Worm (Caenorhabditis elegans) whole organism, L1 larva: ENCODE measurements around the gene Y64G10A.1.
A peak's percentile ranks its signal among the peaks of the same experiment; 100 is the strongest.

ENCODE experiments used
- C04F5.9 ChIP-seq: sonication (generic microtip); optimal IDR thresholded peaks from 2 replicates; lab custom pipeline; 2016; ENCODE audit warnings: missing genetic modification characterization, missing compliant biosample characterization
- F16B12.6 ChIP-seq: fragments of 150-350 bp; optimal IDR thresholded peaks from 2 replicates; lab custom pipeline; 2014; ENCODE audit warnings: missing biosample characterization, missing genetic modification characterization
- Y116A8C.19 ChIP-seq: sonication (generic microtip); optimal IDR thresholded peaks from 2 replicates; lab custom pipeline; 2016; ENCODE audit warnings: missing compliant biosample characterization, missing genetic modification characterization, borderline replicate concordance
- aha-1 ChIP-seq: fragments of 150-350 bp; optimal IDR thresholded peaks from 2 replicates; lab custom pipeline; 2014; ENCODE audit warnings: missing biosample characterization, missing genetic modification characterization
- aly-2 ChIP-seq: fragments of 150-350 bp; optimal IDR thresholded peaks from 2 replicates; lab custom pipeline; 2014; ENCODE audit warnings: missing biosample characterization, missing genetic modification characterization
- ama-1 ChIP-seq: fragments of 150-350 bp; optimal IDR thresholded peaks from 2 replicates; lab custom pipeline; 2014
- blmp-1 ChIP-seq: fragments of 150-350 bp; optimal IDR thresholded peaks from 2 replicates; lab custom pipeline; 2014; ENCODE audit warnings: missing biosample characterization, missing genetic modification characterization
- ceh-8 ChIP-seq: fragments of 200-800 bp; sonication (Bioruptor generic); optimal IDR thresholded peaks from 2 replicates; lab custom pipeline; 2018; ENCODE audit warnings: mild to moderate bottlenecking, missing genetic modification characterization, moderate library complexity, missing compliant biosample characterization
- ceh-82 ChIP-seq, 3 experiments: fragments of 150-350 bp in 1 of 3; sonication (generic microtip) in 2 of 3; optimal IDR thresholded peaks; 2 replicates each; lab custom pipeline; 2014 to 2017; ENCODE audit warnings: missing biosample characterization in 3 of 3, missing genetic modification characterization in 3 of 3
- ceh-88 ChIP-seq: fragments of 200-800 bp; sonication (Bioruptor generic); IDR thresholded peaks from 2 replicates; pipeline ENCODE4 v1.3.6; 2022; ENCODE audit warnings: missing genetic modification characterization, missing compliant biosample characterization
- ces-1 ChIP-seq: fragments of 150-350 bp; optimal IDR thresholded peaks from 2 replicates; lab custom pipeline; 2014; ENCODE audit warnings: missing biosample characterization, missing genetic modification reagents, missing genetic modification characterization
- dsc-1 ChIP-seq: sonication (generic microtip); optimal IDR thresholded peaks from 2 replicates; lab custom pipeline; 2016; ENCODE audit warnings: mild to moderate bottlenecking, missing genetic modification characterization, missing compliant biosample characterization
- efl-1 ChIP-seq, 4 experiments: fragments of 150-350 bp; optimal IDR thresholded peaks in 3 of 4; peaks in 1 of 4; 1 replicate in 1 of 4; 2 replicates in 3 of 4; lab custom pipeline; 2014; ENCODE audit warnings: missing biosample characterization in 2 of 4, missing genetic modification characterization in 2 of 4, missing genetic modification reagents in 2 of 4
- efl-3 ChIP-seq: fragments of 200-800 bp; sonication (Bioruptor generic); optimal IDR thresholded peaks from 2 replicates; lab custom pipeline; 2018; ENCODE audit warnings: mild to moderate bottlenecking, missing genetic modification characterization, missing compliant biosample characterization
- egl-13 ChIP-seq: sonication (generic microtip); optimal IDR thresholded peaks from 2 replicates; lab custom pipeline; 2016; ENCODE audit warnings: missing genotype, missing genetic modification reagents, missing genetic modification characterization, missing compliant biosample characterization
- elt-3 ChIP-seq, 6 experiments: fragments of 150-350 bp in 1 of 6; sonication (generic microtip); optimal IDR thresholded peaks; 2 replicates each; lab custom pipeline; 2017 to 2018; ENCODE audit warnings: missing biosample characterization in 6 of 6, missing genetic modification characterization in 6 of 6, inconsistent platforms in 1 of 6
- ets-5 ChIP-seq: fragments of 200-800 bp; sonication (Bioruptor generic); IDR thresholded peaks from 2 replicates; pipeline ENCODE4 v1.3.6; 2022; ENCODE audit warnings: missing genetic modification characterization, missing compliant biosample characterization
- fkh-10 ChIP-seq: sonication (generic microtip); optimal IDR thresholded peaks from 2 replicates; lab custom pipeline; 2017; ENCODE audit warnings: missing biosample characterization, missing genetic modification reagents, missing genetic modification characterization
- fkh-4 ChIP-seq: sonication (generic microtip); optimal IDR thresholded peaks from 2 replicates; lab custom pipeline; 2016; ENCODE audit warnings: missing compliant biosample characterization, missing genetic modification characterization, borderline replicate concordance
- fkh-8 ChIP-seq: sonication (generic microtip); optimal IDR thresholded peaks from 2 replicates; lab custom pipeline; 2016; ENCODE audit warnings: mild to moderate bottlenecking, missing genetic modification characterization, missing compliant biosample characterization
- grh-1 ChIP-seq: fragments of 200-800 bp; sonication (Bioruptor generic); IDR thresholded peaks from 2 replicates; pipeline ENCODE4 v1.3.6; 2022; ENCODE audit warnings: missing genetic modification reagents, missing genetic modification characterization, missing compliant biosample characterization
- hlh-17 ChIP-seq: fragments of 200-800 bp; sonication (Bioruptor generic); optimal IDR thresholded peaks from 2 replicates; lab custom pipeline; 2018; ENCODE audit warnings: missing genetic modification characterization, mild to moderate bottlenecking, missing compliant biosample characterization, moderate library complexity, borderline replicate concordance
- hlh-4 ChIP-seq: sonication (generic microtip); optimal IDR thresholded peaks from 2 replicates; lab custom pipeline; 2016; ENCODE audit warnings: mild to moderate bottlenecking, missing genetic modification characterization, missing compliant biosample characterization
- jun-1 ChIP-seq: fragments of 150-350 bp; optimal IDR thresholded peaks from 2 replicates; lab custom pipeline; 2014; ENCODE audit warnings: missing biosample characterization, missing genetic modification reagents, missing genetic modification characterization
- lin-14 ChIP-seq: fragments of 200-800 bp; sonication (Bioruptor generic); optimal IDR thresholded peaks from 2 replicates; lab custom pipeline; 2018; ENCODE audit warnings: mild to moderate bottlenecking, missing genetic modification characterization, moderate library complexity, missing compliant biosample characterization
- lin-35 ChIP-seq, 2 experiments: fragments of 150-350 bp; optimal IDR thresholded peaks; 2 replicates each; lab custom pipeline; 2014; ENCODE audit warnings: missing biosample characterization in 2 of 2, missing genetic modification characterization in 2 of 2, missing genetic modification reagents in 2 of 2
- lin-39 ChIP-seq: fragments of 150-350 bp; optimal IDR thresholded peaks from 2 replicates; lab custom pipeline; 2014; ENCODE audit warnings: missing biosample characterization, missing genetic modification reagents, missing genetic modification characterization
- lir-3 ChIP-seq: sonication (generic microtip); optimal IDR thresholded peaks from 2 replicates; lab custom pipeline; 2016; ENCODE audit warnings: mild to moderate bottlenecking, missing genetic modification characterization, moderate library complexity, missing compliant biosample characterization; ENCODE audit not compliant: poor library complexity
- lsy-2 ChIP-seq, 2 experiments: fragments of 150-350 bp; optimal IDR thresholded peaks; 2 replicates each; lab custom pipeline; 2014; ENCODE audit warnings: missing biosample characterization in 2 of 2, missing genetic modification characterization in 2 of 2
- mab-9 ChIP-seq: fragments of 200-800 bp; sonication (Bioruptor generic); IDR thresholded peaks from 2 replicates; pipeline ENCODE4 v1.3.6; 2022; ENCODE audit warnings: missing genetic modification reagents, missing genetic modification characterization, missing compliant biosample characterization
- nhr-11 ChIP-seq: fragments of 150-350 bp; optimal IDR thresholded peaks from 2 replicates; lab custom pipeline; 2014; ENCODE audit warnings: missing biosample characterization, missing genetic modification characterization
- nhr-19 ChIP-seq: fragments of 200-800 bp; sonication (Bioruptor generic); conservative IDR thresholded peaks from 2 replicates; pipeline ENCODE4 v1.3.6; 2022; ENCODE audit warnings: missing genetic modification characterization, missing compliant biosample characterization
- nhr-20 ChIP-seq: sonication (generic microtip); optimal IDR thresholded peaks from 2 replicates; lab custom pipeline; 2016; ENCODE audit warnings: mild to moderate bottlenecking, missing genetic modification characterization, missing compliant biosample characterization
- nhr-28 ChIP-seq: fragments of 150-350 bp; optimal IDR thresholded peaks from 2 replicates; lab custom pipeline; 2014; ENCODE audit warnings: missing biosample characterization, missing genetic modification characterization
- nhr-47 ChIP-seq: sonication (generic microtip); optimal IDR thresholded peaks from 2 replicates; lab custom pipeline; 2016; ENCODE audit warnings: mild to moderate bottlenecking, missing genetic modification characterization, moderate library complexity, missing compliant biosample characterization
- nhr-71 ChIP-seq: sonication (generic microtip); optimal IDR thresholded peaks from 2 replicates; lab custom pipeline; 2016; ENCODE audit warnings: mild to moderate bottlenecking, missing genetic modification characterization, moderate library complexity, missing compliant biosample characterization
- nhr-85 ChIP-seq: sonication (generic microtip); peaks from one replicate; lab custom pipeline; 2016; ENCODE audit warnings: missing genetic modification characterization, inconsistent platforms, missing compliant biosample characterization
- nhr-90 ChIP-seq: sonication (generic microtip); optimal IDR thresholded peaks from 2 replicates; lab custom pipeline; 2016; ENCODE audit warnings: mild to moderate bottlenecking, missing genetic modification characterization, missing compliant biosample characterization; ENCODE audit not compliant: poor library complexity
- pag-3 ChIP-seq: sonication (generic microtip); optimal IDR thresholded peaks from 2 replicates; lab custom pipeline; 2017; ENCODE audit warnings: missing genetic modification characterization, mild to moderate bottlenecking, missing compliant biosample characterization, antibody characterized with exemption, borderline replicate concordance; ENCODE audit not compliant: insufficient read depth
- rnt-1 ChIP-seq: sonication (generic microtip); optimal IDR thresholded peaks from 2 replicates; lab custom pipeline; 2016; ENCODE audit warnings: mild to moderate bottlenecking, missing genetic modification characterization, moderate library complexity, missing compliant biosample characterization
- snu-23 ChIP-seq: sonication (generic microtip); optimal IDR thresholded peaks from 2 replicates; lab custom pipeline; 2016; ENCODE audit warnings: missing genetic modification characterization, missing compliant biosample characterization
- sox-4 ChIP-seq: sonication (generic microtip); optimal IDR thresholded peaks from 2 replicates; lab custom pipeline; 2016; ENCODE audit warnings: missing genetic modification characterization, missing compliant biosample characterization
- sup-37 ChIP-seq: fragments of 200-800 bp; sonication (Bioruptor generic); optimal IDR thresholded peaks from 2 replicates; lab custom pipeline; 2018; ENCODE audit warnings: mild to moderate bottlenecking, missing genetic modification characterization, missing compliant biosample characterization
- swsn-7 ChIP-seq: sonication (generic microtip); optimal IDR thresholded peaks from 2 replicates; lab custom pipeline; 2016; ENCODE audit warnings: missing genetic modification characterization, missing compliant biosample characterization
- tlp-1 ChIP-seq: fragments of 150-350 bp; optimal IDR thresholded peaks from 2 replicates; lab custom pipeline; 2014; ENCODE audit warnings: missing biosample characterization, missing genetic modification characterization
- unc-130 ChIP-seq: fragments of 150-350 bp; optimal IDR thresholded peaks from 2 replicates; lab custom pipeline; 2017; ENCODE audit warnings: missing biosample characterization, missing genetic modification characterization, inconsistent platforms
- unc-30 ChIP-seq: sonication (generic microtip); optimal IDR thresholded peaks from 2 replicates; lab custom pipeline; 2017; ENCODE audit warnings: missing biosample characterization, missing genetic modification characterization
- unc-62 ChIP-seq: fragments of 150-350 bp; optimal IDR thresholded peaks from 2 replicates; lab custom pipeline; 2014; ENCODE audit warnings: missing biosample characterization, missing genetic modification reagents, missing genetic modification characterization
- unc-98 ChIP-seq: fragments of 200-800 bp; sonication (Bioruptor generic); IDR thresholded peaks from 2 replicates; pipeline ENCODE4 v1.3.6; 2022; ENCODE audit warnings: missing genetic modification characterization, missing compliant biosample characterization
- xbp-1 ChIP-seq: sonication (generic microtip); optimal IDR thresholded peaks from 2 replicates; lab custom pipeline; 2016; ENCODE audit warnings: missing genetic modification characterization, missing compliant biosample characterization
- zip-4 ChIP-seq: fragments of 200-800 bp; sonication (Bioruptor generic); optimal IDR thresholded peaks from 2 replicates; lab custom pipeline; 2018; ENCODE audit warnings: mild to moderate bottlenecking, missing genetic modification characterization, moderate library complexity, missing compliant biosample characterization
- ztf-11 ChIP-seq, 2 experiments: sonication (generic microtip); optimal IDR thresholded peaks; 2 replicates each; lab custom pipeline; 2016 to 2017; ENCODE audit warnings: missing genetic modification characterization in 2 of 2, missing biosample characterization in 1 of 2, missing compliant biosample characterization in 1 of 2

The Y64G10A.1 gene

ce11 chrIV:14272561-14272960, 33.7 kb upstream of the Y64G10A.1 start:
- TF ChIP-seq nhr-28 (tag; lab: Kevin White, UChicago) (no peak), fkh-10 (GFP tag; lab: Kevin White, UChicago) (peak; percentile 65), ama-1 (lab: Kevin White, UChicago) (no peak), swsn-7 (tag; lab: Kevin White, UChicago) (peak; percentile 31), lin-35 (GFP tag; optimal IDR thresholded peaks at IDR 0.05; lab: Kevin White, UChicago) (peak in 1 of 2 experiments; percentile 14), nhr-90 (tag; lab: Kevin White, UChicago) (no peak), hlh-17 (GFP tag; lab: Kevin White, UChicago) (no peak), lir-3 (tag; lab: Kevin White, UChicago) (no peak), nhr-20 (tag; lab: Kevin White, UChicago) (no peak), lin-39 (tag; lab: Kevin White, UChicago) (no peak), sox-4 (tag; lab: Kevin White, UChicago) (no peak), zip-4 (no peak), sup-37 (GFP tag; lab: Kevin White, UChicago) (no peak), nhr-85 (tag; lab: Kevin White, UChicago) (no peak), unc-130 (no peak), xbp-1 (tag; lab: Kevin White, UChicago) (no peak), fkh-8 (peak; percentile 76), ztf-11 (tag; optimal IDR thresholded peaks at IDR 0.05; lab: Kevin White, UChicago) (no peak), egl-13 (peak; percentile 40), nhr-71 (tag; lab: Kevin White, UChicago) (peak; percentile 60), lsy-2 (tag; optimal IDR thresholded peaks at IDR 0.05; lab: Kevin White, UChicago) (peak in 1 of 2 experiments; percentile 36), snu-23 (peak; percentile 35), nhr-47 (tag; lab: Kevin White, UChicago) (peak; percentile 54), ces-1 (GFP tag; lab: Kevin White, UChicago) (no peak), unc-62 (GFP tag; lab: Kevin White, UChicago) (no peak), elt-3 (tag; optimal IDR thresholded peaks at IDR 0.05; lab: Kevin White, UChicago) (no peak), rnt-1 (tag; lab: Kevin White, UChicago) (no peak), fkh-4 (tag; lab: Kevin White, UChicago) (no peak), nhr-11 (tag; lab: Kevin White, UChicago) (no peak), blmp-1 (no peak), unc-98 (no peak), dsc-1 (tag; lab: Kevin White, UChicago) (peak; percentile 26), ceh-8 (no peak), pag-3 (tag; lab: Kevin White, UChicago) (no peak), Y116A8C.19 (no peak), grh-1 (GFP tag; lab: Robert Waterston, UW) (no peak), mab-9 (GFP tag; lab: Robert Waterston, UW) (no peak), tlp-1 (no peak), C04F5.9 (no peak), ceh-82 (tag; optimal IDR thresholded peaks at IDR 0.05; lab: Kevin White, UChicago) (peak in 2 of 3 experiments; percentile 39 to 41), jun-1 (tag; lab: Kevin White, UChicago) (no peak), ets-5 (no peak), lin-14 (GFP tag; lab: Kevin White, UChicago) (peak; percentile 87), nhr-19 (GFP tag; lab: Robert Waterston, UW) (no peak), aly-2 (no peak), ceh-88 (GFP tag; lab: Robert Waterston, UW) (no peak), efl-1 (optimal IDR thresholded peaks at IDR 0.05; lab: Kevin White, UChicago) (peak in 1 of 2 experiments; percentile 1), efl-1 (GFP tag; optimal IDR thresholded peaks at IDR 0.05 in 1 of 2; lab: Kevin White, UChicago) (no peak), efl-3 (GFP tag; lab: Kevin White, UChicago) (no peak), unc-30 (tag; lab: Kevin White, UChicago) (no peak), F16B12.6 (tag; lab: Kevin White, UChicago) (no peak), aha-1 (tag; lab: Kevin White, UChicago) (no peak), hlh-4 (no peak)
